Fruit fly (Drosophila melanogaster) whole organism, prepupa: ENCODE measurements around the gene dachs.

Source experiments
- Blimp-1 ChIP-seq: fragments of 200-800 bp; sonication (Bioruptor generic); optimal IDR thresholded peaks from 3 replicates; lab custom pipeline; 2017; ENCODE audit warnings: missing biosample characterization, missing genetic modification characterization, mild to moderate bottlenecking, moderate library complexity, missing genetic modification reagents
- CG10631 ChIP-seq: fragments of 200-800 bp; sonication (Bioruptor generic); optimal IDR thresholded peaks from 2 replicates; lab custom pipeline; 2016; ENCODE audit warnings: missing biosample characterization, missing genetic modification characterization
- CG11294 ChIP-seq: fragments of 200-800 bp; sonication (Bioruptor generic); IDR thresholded peaks from 2 replicates; pipeline ENCODE4 v1.3.6; 2022; ENCODE audit warnings: missing biosample characterization, missing genetic modification characterization
- CG11762 ChIP-seq: fragments of 200-800 bp; sonication (Bioruptor generic); optimal IDR thresholded peaks from 3 replicates; lab custom pipeline; 2016; ENCODE audit warnings: missing biosample characterization, missing genetic modification characterization; ENCODE audit not compliant: insufficient read depth
- CG11902 ChIP-seq: fragments of 200-800 bp; sonication (Bioruptor generic); optimal IDR thresholded peaks from 3 replicates; lab custom pipeline; 2016; ENCODE audit warnings: missing biosample characterization, missing genetic modification characterization
- CG15336 ChIP-seq: fragments of 200-800 bp; sonication (Bioruptor generic); IDR thresholded peaks from 2 replicates; pipeline ENCODE4 v1.3.6; 2022; ENCODE audit warnings: missing biosample characterization, missing genetic modification characterization
- CG1621 ChIP-seq: fragments of 200-800 bp; sonication (Bioruptor generic); optimal IDR thresholded peaks from 3 replicates; lab custom pipeline; 2018; ENCODE audit warnings: missing biosample characterization, mild to moderate bottlenecking, missing genetic modification characterization
- CG16779 ChIP-seq: fragments of 200-800 bp; sonication (Bioruptor generic); optimal IDR thresholded peaks from 3 replicates; lab custom pipeline; 2017; ENCODE audit warnings: missing biosample characterization, mild to moderate bottlenecking, missing genetic modification characterization
- CG3032 ChIP-seq: fragments of 200-800 bp; optimal IDR thresholded peaks from 2 replicates; lab custom pipeline; 2019; ENCODE audit warnings: missing biosample characterization, mild to moderate bottlenecking, missing genetic modification characterization, moderate library complexity
- CG32006 ChIP-seq: fragments of 200-800 bp; sonication (Bioruptor generic); optimal IDR thresholded peaks from 3 replicates; lab custom pipeline; 2017; ENCODE audit warnings: missing biosample characterization, mild to moderate bottlenecking, missing genetic modification characterization
- CG34406 ChIP-seq: fragments of 200-800 bp; sonication (Bioruptor generic); optimal IDR thresholded peaks from 3 replicates; lab custom pipeline; 2016; ENCODE audit warnings: missing biosample characterization, missing genetic modification characterization
- CG3919 ChIP-seq: fragments of 200-800 bp; sonication (Bioruptor generic); optimal IDR thresholded peaks from 3 replicates; lab custom pipeline; 2016; ENCODE audit warnings: missing biosample characterization, missing genetic modification characterization
- CG6792 ChIP-seq: fragments of 200-800 bp; sonication (Bioruptor generic); optimal IDR thresholded peaks from 3 replicates; lab custom pipeline; 2016; ENCODE audit warnings: missing biosample characterization, missing genetic modification characterization
- CG6808 ChIP-seq: fragments of 200-800 bp; sonication (Bioruptor generic); optimal IDR thresholded peaks from 3 replicates; lab custom pipeline; 2017; ENCODE audit warnings: missing biosample characterization, missing genetic modification characterization, mild to moderate bottlenecking, moderate library complexity, missing genetic modification reagents
- CG7368 ChIP-seq: fragments of 200-800 bp; sonication (Bioruptor generic); optimal IDR thresholded peaks from 3 replicates; lab custom pipeline; 2016; ENCODE audit warnings: missing biosample characterization, missing genetic modification characterization
- CG8119 ChIP-seq: fragments of 200-800 bp; sonication (Bioruptor generic); IDR thresholded peaks from 3 replicates; pipeline ENCODE4 v1.3.6; 2022; ENCODE audit warnings: missing biosample characterization, missing genetic modification characterization
- CG8319 ChIP-seq: fragments of 200-800 bp; sonication (Bioruptor generic); optimal IDR thresholded peaks from 3 replicates; lab custom pipeline; 2016; ENCODE audit warnings: missing biosample characterization, missing genetic modification characterization
- CG8632 ChIP-seq: fragments of 200-800 bp; sonication (Bioruptor generic); optimal IDR thresholded peaks from 3 replicates; lab custom pipeline; 2016; ENCODE audit warnings: missing biosample characterization, missing genetic modification characterization
- CG9139 ChIP-seq: fragments of 200-800 bp; sonication (Bioruptor generic); optimal IDR thresholded peaks from 3 replicates; lab custom pipeline; 2017; ENCODE audit warnings: missing biosample characterization, mild to moderate bottlenecking, missing genetic modification characterization
- Eip75B ChIP-seq: fragments of 200-800 bp; sonication (Bioruptor generic); optimal IDR thresholded peaks from 3 replicates; lab custom pipeline; 2016; ENCODE audit warnings: missing biosample characterization, missing genetic modification characterization
- Eip93F ChIP-seq: fragments of 200-800 bp; sonication (Bioruptor generic); optimal IDR thresholded peaks from 2 replicates; lab custom pipeline; 2016; ENCODE audit warnings: missing biosample characterization, mild to moderate bottlenecking, missing genetic modification characterization
- Ets21C ChIP-seq: fragments of 200-800 bp; sonication (Bioruptor generic); optimal IDR thresholded peaks from 3 replicates; lab custom pipeline; 2016; ENCODE audit warnings: missing biosample characterization, missing genetic modification characterization
- Ets96B ChIP-seq: fragments of 200-800 bp; optimal IDR thresholded peaks from 2 replicates; lab custom pipeline; 2019; ENCODE audit warnings: missing biosample characterization, mild to moderate bottlenecking, missing genetic modification characterization, moderate library complexity
- Gug ChIP-seq: fragments of 200-800 bp; sonication (Bioruptor generic); IDR thresholded peaks from 2 replicates; pipeline ENCODE4 v1.3.6; 2022; ENCODE audit warnings: missing biosample characterization, missing genetic modification characterization
- Hr38 ChIP-seq: sonication (Bioruptor generic); optimal IDR thresholded peaks from 2 replicates; lab custom pipeline; 2016; ENCODE audit warnings: missing biosample characterization, missing genetic modification characterization
- Hr39 ChIP-seq: fragments of 200-800 bp; sonication (Bioruptor generic); optimal IDR thresholded peaks from 2 replicates; lab custom pipeline; 2016; ENCODE audit warnings: missing biosample characterization, missing genetic modification characterization
- Lpt ChIP-seq: fragments of 200-800 bp; sonication (Bioruptor generic); optimal IDR thresholded peaks from 3 replicates; lab custom pipeline; 2016; ENCODE audit warnings: missing biosample characterization, missing genetic modification characterization
- Sox102F ChIP-seq: fragments of 200-800 bp; sonication (Bioruptor generic); optimal IDR thresholded peaks from 2 replicates; lab custom pipeline; 2016; ENCODE audit warnings: missing biosample characterization, mild to moderate bottlenecking, missing genetic modification characterization
- Sox14 ChIP-seq: fragments of 200-800 bp; sonication (Bioruptor generic); optimal IDR thresholded peaks from 3 replicates; lab custom pipeline; 2016; ENCODE audit warnings: missing biosample characterization, missing genetic modification characterization
- Sox15 ChIP-seq: fragments of 200-800 bp; sonication (Bioruptor generic); optimal IDR thresholded peaks from 3 replicates; lab custom pipeline; 2016; ENCODE audit warnings: missing biosample characterization, missing genetic modification characterization
- achi ChIP-seq: fragments of 200-800 bp; sonication (Bioruptor generic); optimal IDR thresholded peaks from 3 replicates; lab custom pipeline; 2016; ENCODE audit warnings: missing biosample characterization, missing genetic modification characterization
- acj6 ChIP-seq: fragments of 200-800 bp; sonication (Bioruptor generic); optimal IDR thresholded peaks from 3 replicates; lab custom pipeline; 2016; ENCODE audit warnings: missing biosample characterization, missing genetic modification characterization
- cyc ChIP-seq: fragments of 200-800 bp; sonication (Bioruptor generic); optimal IDR thresholded peaks from 3 replicates; lab custom pipeline; 2016; ENCODE audit warnings: missing biosample characterization, missing genetic modification characterization
- dac ChIP-seq: fragments of 200-800 bp; sonication (Bioruptor generic); optimal IDR thresholded peaks from 2 replicates; lab custom pipeline; 2017; ENCODE audit warnings: missing biosample characterization, mild to moderate bottlenecking, missing genetic modification characterization
- eg ChIP-seq: fragments of 200-800 bp; sonication (Bioruptor generic); IDR thresholded peaks from 3 replicates; pipeline ENCODE4 v1.3.6; 2022; ENCODE audit warnings: missing biosample characterization, missing genetic modification characterization
- esn ChIP-seq: fragments of 200-800 bp; sonication (Bioruptor generic); optimal IDR thresholded peaks from 2 replicates; lab custom pipeline; 2016; ENCODE audit warnings: missing biosample characterization, mild to moderate bottlenecking, missing genetic modification characterization, moderate library complexity
- fd85E ChIP-seq: fragments of 200-800 bp; sonication (Bioruptor generic); optimal IDR thresholded peaks from 3 replicates; lab custom pipeline; 2016; ENCODE audit warnings: missing biosample characterization, missing genetic modification characterization
- fkh ChIP-seq: fragments of 200-800 bp; sonication (Bioruptor generic); optimal IDR thresholded peaks from 3 replicates; lab custom pipeline; 2017; ENCODE audit warnings: missing biosample characterization, mild to moderate bottlenecking, missing genetic modification characterization, moderate library complexity
- lz ChIP-seq: fragments of 200-800 bp; sonication (Bioruptor generic); optimal IDR thresholded peaks from 3 replicates; lab custom pipeline; 2016; ENCODE audit warnings: missing biosample characterization, missing genetic modification characterization
- net ChIP-seq: fragments of 200-800 bp; sonication (Bioruptor generic); optimal IDR thresholded peaks from 3 replicates; lab custom pipeline; 2016; ENCODE audit warnings: missing biosample characterization, missing genetic modification characterization
- pdm3 ChIP-seq: fragments of 200-800 bp; sonication (Bioruptor generic); optimal IDR thresholded peaks from 3 replicates; lab custom pipeline; 2016; ENCODE audit warnings: missing biosample characterization, missing genetic modification characterization
- salr ChIP-seq, 2 experiments: fragments of 200-800 bp; sonication (Bioruptor generic); optimal IDR thresholded peaks; 3 replicates each; lab custom pipeline; 2016 to 2018; ENCODE audit warnings: missing biosample characterization in 2 of 2, missing genetic modification characterization in 2 of 2, mild to moderate bottlenecking in 1 of 2
- spab ChIP-seq: fragments of 200-800 bp; sonication (Bioruptor generic); optimal IDR thresholded peaks from 2 replicates; lab custom pipeline; 2017; ENCODE audit warnings: missing biosample characterization, mild to moderate bottlenecking, missing genetic modification characterization, missing genetic modification reagents
- svp ChIP-seq: fragments of 200-800 bp; sonication (Bioruptor generic); peaks from one replicate; lab custom pipeline; 2016; ENCODE audit warnings: missing biosample characterization, missing genetic modification characterization
- vri ChIP-seq: fragments of 200-800 bp; sonication (Bioruptor generic); optimal IDR thresholded peaks from 3 replicates; lab custom pipeline; 2016; ENCODE audit warnings: missing biosample characterization, mild to moderate bottlenecking, missing genetic modification characterization

dachs gene

DNA sequence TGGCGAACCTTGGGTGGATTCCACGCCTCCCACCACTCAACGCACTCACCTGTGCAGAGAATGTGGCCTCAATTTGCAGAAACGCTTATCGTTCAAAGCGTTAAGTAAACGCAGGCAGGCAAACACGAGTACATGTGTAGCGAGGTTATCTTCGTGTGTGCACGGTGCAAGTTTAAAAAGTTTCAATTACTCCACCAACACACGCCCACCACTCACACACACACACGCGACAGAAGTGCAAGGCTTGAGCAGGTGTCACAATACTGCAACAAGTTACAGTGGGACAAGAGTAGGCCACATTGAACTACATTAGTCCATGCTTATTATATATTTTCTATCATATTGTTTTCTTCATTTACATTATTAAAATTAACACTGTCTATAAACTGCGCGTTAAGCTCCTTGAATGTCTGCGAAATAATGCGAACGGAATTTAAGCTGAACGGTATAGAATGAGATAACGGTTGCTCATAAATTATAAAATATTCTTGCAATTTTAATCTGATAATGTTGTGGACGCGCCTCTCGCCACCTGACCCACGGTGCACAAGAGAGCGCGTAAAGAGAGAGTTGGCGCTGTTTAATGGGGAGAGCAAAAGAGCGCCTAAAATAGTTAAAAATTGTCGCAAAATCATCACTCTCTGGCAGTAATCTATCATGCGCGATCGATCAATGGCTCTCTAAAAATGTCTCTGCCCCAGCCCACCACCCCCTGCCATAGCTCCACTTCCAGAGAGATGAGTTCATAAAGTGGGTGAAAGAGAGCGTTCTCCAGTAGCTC, 68.1 kb downstream of the dachs start (continued):
- TF ChIP-seq CG11294 (GFP tag; lab: Robert Waterston, UW), result peak; percentile 96
- TF ChIP-seq Ets96B, result peak; percentile 97
- TF ChIP-seq dac (GFP tag; lab: Kevin White, UChicago), result peak; percentile 98
- TF ChIP-seq achi, result peak; percentile 98
- TF ChIP-seq Hr39 (GFP tag; lab: Kevin White, UChicago), result peak; percentile 95
- peak; percentile 98 for TF ChIP-seq Lpt (GFP tag; lab: Kevin White, UChicago)
- TF ChIP-seq salr (GFP tag; optimal IDR thresholded peaks at IDR 0.05; lab: Kevin White, UChicago), result peak; percentile 95 to 96
- TF ChIP-seq eg (GFP tag; lab: Robert Waterston, UW), result peak; percentile 97
- TF ChIP-seq CG34406, result peak; percentile 98
- TF ChIP-seq spab (GFP tag; lab: Kevin White, UChicago), result peak; percentile 97

DNA sequence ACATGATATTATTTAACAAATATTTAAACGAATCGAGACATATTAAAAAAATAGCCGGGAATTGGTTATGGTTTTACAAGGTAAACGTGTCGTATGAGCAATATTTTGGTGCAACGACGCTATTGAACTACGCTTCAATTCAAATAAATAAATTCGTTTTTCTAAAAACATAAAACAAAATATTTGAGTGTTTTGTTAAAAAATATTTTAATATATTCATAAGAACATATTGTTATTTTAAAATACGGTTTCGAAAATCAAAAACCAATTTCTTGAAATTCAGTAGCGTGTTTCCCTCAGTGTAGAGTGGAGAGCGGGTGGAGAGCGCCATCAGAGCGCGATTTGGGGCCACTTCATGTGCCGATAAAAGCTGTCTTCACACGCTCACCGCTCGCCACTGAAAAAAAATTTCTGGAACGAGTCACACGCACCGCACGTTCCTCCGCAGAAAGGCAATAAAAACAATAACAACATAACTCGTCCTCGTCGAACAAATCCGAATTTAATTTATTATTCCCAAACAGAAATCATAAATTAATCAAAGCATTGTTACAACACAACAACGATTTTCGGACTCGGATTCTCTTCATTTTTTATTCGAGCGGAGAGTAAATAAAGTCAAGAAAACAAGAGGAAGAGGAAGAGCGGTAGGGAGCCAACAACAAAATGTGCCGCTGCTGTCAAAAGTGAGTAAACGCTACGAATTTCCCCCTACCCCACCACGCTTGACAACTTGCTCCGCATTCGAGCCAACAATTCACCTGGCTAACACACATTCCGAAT, 69.0 kb downstream of the dachs start:
- TF ChIP-seq net (GFP tag; lab: Kevin White, UChicago) (peak; percentile 86), CG11902 (peak; percentile 86), CG15336 (peak; percentile 83; the same call in 1 of the 2 replicates), Ets21C (GFP tag; lab: Kevin White, UChicago) (peak; percentile 51), Gug (GFP tag; lab: Robert Waterston, UW) (peak; percentile 85; the same call in 1 of the 2 replicates), Blimp-1 (peak; percentile 89), CG3032 (tag; lab: Kevin White, UChicago) (peak; percentile 94), CG6792 (peak; percentile 90), Hr39 (GFP tag; lab: Kevin White, UChicago) (peak; percentile 67), Eip93F (GFP tag; lab: Kevin White, UChicago) (peak; percentile 84), CG8119 (GFP tag; lab: Robert Waterston, UW) (peak; percentile 87; the same call in 2 of the 3 replicates), Ets96B (peak; percentile 89), CG7368 (GFP tag; lab: Kevin White, UChicago) (peak; percentile 59), CG1621 (tag; lab: Kevin White, UChicago) (peak; percentile 36), CG16779 (tag; lab: Kevin White, UChicago) (peak; percentile 89), CG32006 (GFP tag; lab: Kevin White, UChicago) (peak; percentile 97), CG9139 (GFP tag; lab: Kevin White, UChicago) (peak; percentile 72), Sox14 (GFP tag; lab: Kevin White, UChicago) (peak; percentile 61), acj6 (peak; percentile 92), cyc (GFP tag; lab: Kevin White, UChicago) (peak; percentile 69), fd85E (GFP tag; lab: Kevin White, UChicago) (no peak), CG6808 (GFP tag; lab: Kevin White, UChicago) (peak; percentile 87), esn (GFP tag; lab: Kevin White, UChicago) (peak; percentile 92), CG3919 (GFP tag; lab: Kevin White, UChicago) (peak; percentile 92), CG8632 (GFP tag; lab: Kevin White, UChicago) (peak; percentile 89), CG8319 (GFP tag; lab: Kevin White, UChicago) (peak; percentile 79), Sox102F (GFP tag; lab: Kevin White, UChicago) (peak; percentile 83), svp (peak; percentile 82), vri (GFP tag; lab: Kevin White, UChicago) (peak; percentile 71), Eip75B (GFP tag; lab: Kevin White, UChicago) (peak; percentile 83), Sox15 (GFP tag; lab: Kevin White, UChicago) (peak; percentile 90), CG11762 (GFP tag; lab: Kevin White, UChicago) (peak; percentile 87), salr (GFP tag; optimal IDR thresholded peaks at IDR 0.05; lab: Kevin White, UChicago) (peak; percentile 53 to 95), achi (peak; percentile 91), lz (GFP tag; lab: Kevin White, UChicago) (peak; percentile 84), Lpt (GFP tag; lab: Kevin White, UChicago) (peak; percentile 72), pdm3 (GFP tag; lab: Kevin White, UChicago) (peak; percentile 77), CG10631 (GFP tag; lab: Kevin White, UChicago) (peak; percentile 92), fkh (GFP tag; lab: Kevin White, UChicago) (peak; percentile 40), Hr38 (GFP tag; lab: Kevin White, UChicago) (no peak), eg (GFP tag; lab: Robert Waterston, UW) (peak; percentile 83)
